Worm (Caenorhabditis elegans) whole organism, midembryonic: ENCODE data around the gene tra-3.

Source experiments
- T22C8.4 ChIP-seq: fragments of 200-800 bp; sonication (Bioruptor generic); IDR thresholded peaks from 2 replicates; pipeline ENCODE4 v1.3.6; 2022; ENCODE audit warnings: missing genetic modification characterization, missing compliant biosample characterization
- cog-1 ChIP-seq: sonication (generic microtip); optimal IDR thresholded peaks from 2 replicates; lab custom pipeline; 2016; ENCODE audit warnings: missing genetic modification characterization, missing compliant biosample characterization
- flt-1 ChIP-seq: fragments of 200-800 bp; sonication (Bioruptor generic); IDR thresholded peaks from 2 replicates; pipeline ENCODE4 v1.3.6; 2022; ENCODE audit warnings: missing genetic modification characterization, missing compliant biosample characterization
- klf-2 ChIP-seq: fragments of 200-800 bp; sonication (Bioruptor generic); conservative IDR thresholded peaks from 2 replicates; pipeline ENCODE4 v1.3.6; 2022; ENCODE audit warnings: missing genetic modification reagents, missing genetic modification characterization, missing compliant biosample characterization
- ztf-23 ChIP-seq: fragments of 200-800 bp; sonication (Bioruptor generic); IDR thresholded peaks from 2 replicates; pipeline ENCODE4 v1.3.6; 2022; ENCODE audit warnings: missing genetic modification reagents, missing genetic modification characterization, missing compliant biosample characterization
- ztf-29 ChIP-seq: fragments of 200-800 bp; sonication (Bioruptor generic); IDR thresholded peaks from 2 replicates; pipeline ENCODE4 v1.3.6; 2022; ENCODE audit warnings: missing genetic modification reagents, missing genetic modification characterization, missing compliant biosample characterization

DNA sequence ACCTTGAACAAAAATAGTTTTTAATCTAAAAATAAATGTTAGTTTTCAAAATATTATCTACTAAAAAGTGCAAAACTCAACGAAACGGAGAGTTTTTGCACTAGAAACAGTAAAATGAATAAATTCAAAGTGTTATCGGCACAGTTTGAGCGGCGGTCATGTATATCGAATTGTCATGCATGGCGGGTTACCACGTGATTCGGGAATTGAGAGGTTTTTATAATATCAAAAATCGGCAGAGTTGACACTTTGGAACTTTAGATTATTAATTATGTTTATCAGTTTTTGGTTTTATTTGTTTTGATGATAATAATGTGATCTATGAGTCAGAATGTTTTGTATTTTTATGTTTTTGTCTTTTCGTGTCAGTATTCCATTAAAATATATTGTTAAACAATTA is 30.6 kb downstream of the tra-3 start:
- TF ChIP-seq flt-1 (GFP tag; lab: Robert Waterston, UW) (no peak), klf-2 (GFP tag; lab: Robert Waterston, UW) (no peak), cog-1 (tag; lab: Kevin White, UChicago) (no peak), T22C8.4 (GFP tag; lab: Robert Waterston, UW) (no peak), ztf-23 (no peak), ztf-29 (GFP tag; lab: Robert Waterston, UW) (no peak)
